Worm (Caenorhabditis elegans) whole organism, late embryonic: ENCODE results near the gene clk-2.

Experiments
- C08G9.2 ChIP-seq: sonication (generic microtip); optimal IDR thresholded peaks from 2 replicates; lab custom pipeline; 2016; ENCODE audit warnings: mild to moderate bottlenecking, missing genetic modification characterization, moderate library complexity, missing compliant biosample characterization
- C38D4.7 ChIP-seq: fragments of 200-800 bp; sonication (Bioruptor generic); optimal IDR thresholded peaks from 2 replicates; lab custom pipeline; 2018; ENCODE audit warnings: mild to moderate bottlenecking, missing genetic modification characterization, moderate library complexity, missing compliant biosample characterization
- F13H6.1 ChIP-seq: sonication (generic microtip); optimal IDR thresholded peaks from 2 replicates; lab custom pipeline; 2016; ENCODE audit warnings: missing genetic modification characterization, missing compliant biosample characterization
- K09A11.1 ChIP-seq: sonication (generic microtip); optimal IDR thresholded peaks from 2 replicates; lab custom pipeline; 2017; ENCODE audit warnings: antibody characterized with exemption, mild to moderate bottlenecking, missing genetic modification characterization, missing compliant biosample characterization; ENCODE audit not compliant: insufficient read depth
- T23F11.4 ChIP-seq: fragments of 200-800 bp; sonication (Bioruptor generic); optimal IDR thresholded peaks from 2 replicates; lab custom pipeline; 2018; ENCODE audit warnings: mild to moderate bottlenecking, missing genetic modification characterization, missing compliant biosample characterization
- Y22D7AL.16 ChIP-seq: sonication (generic microtip); optimal IDR thresholded peaks from 2 replicates; lab custom pipeline; 2016; ENCODE audit warnings: missing genetic modification characterization, missing compliant biosample characterization
- ahr-1 ChIP-seq: sonication (generic microtip); optimal IDR thresholded peaks from 2 replicates; lab custom pipeline; 2016; ENCODE audit warnings: missing genetic modification characterization, missing compliant biosample characterization
- ceh-19 ChIP-seq: fragments of 200-800 bp; sonication (Bioruptor generic); optimal IDR thresholded peaks from 2 replicates; lab custom pipeline; 2018; ENCODE audit warnings: mild to moderate bottlenecking, missing genetic modification characterization, missing compliant biosample characterization
- ceh-2 ChIP-seq: sonication (generic microtip); optimal IDR thresholded peaks from 2 replicates; lab custom pipeline; 2016; ENCODE audit warnings: missing genotype, missing genetic modification characterization, missing compliant biosample characterization
- ceh-22 ChIP-seq: sonication (generic microtip); optimal IDR thresholded peaks from 2 replicates; lab custom pipeline; 2017; ENCODE audit warnings: missing biosample characterization, missing genetic modification characterization
- ceh-24 ChIP-seq: sonication (generic microtip); optimal IDR thresholded peaks from 2 replicates; lab custom pipeline; 2016; ENCODE audit warnings: mild to moderate bottlenecking, missing genetic modification characterization, missing compliant biosample characterization
- ceh-30 ChIP-seq: fragments of 150-350 bp; optimal IDR thresholded peaks from 2 replicates; lab custom pipeline; 2014; ENCODE audit warnings: missing biosample characterization, missing genetic modification characterization
- ceh-31 ChIP-seq: sonication (generic microtip); optimal IDR thresholded peaks from 2 replicates; lab custom pipeline; 2016; ENCODE audit warnings: missing genetic modification characterization, missing compliant biosample characterization
- ceh-34 ChIP-seq: sonication (generic microtip); optimal IDR thresholded peaks from 2 replicates; lab custom pipeline; 2016; ENCODE audit warnings: mild to moderate bottlenecking, missing genetic modification characterization, missing compliant biosample characterization
- ceh-45 ChIP-seq: fragments of 200-800 bp; sonication (Bioruptor generic); IDR thresholded peaks from 2 replicates; pipeline ENCODE4 v1.3.6; 2022; ENCODE audit warnings: missing genetic modification reagents, missing genetic modification characterization, missing compliant biosample characterization
- che-1 ChIP-seq: sonication (generic microtip); optimal IDR thresholded peaks from 2 replicates; lab custom pipeline; 2016; ENCODE audit warnings: mild to moderate bottlenecking, missing genetic modification characterization, missing compliant biosample characterization
- dmd-4 ChIP-seq: sonication (generic microtip); optimal IDR thresholded peaks from 2 replicates; lab custom pipeline; 2016; ENCODE audit warnings: borderline replicate concordance, missing genetic modification characterization, missing compliant biosample characterization
- dve-1 ChIP-seq: sonication (generic microtip); optimal IDR thresholded peaks from 2 replicates; lab custom pipeline; 2017; ENCODE audit warnings: antibody characterized with exemption, mild to moderate bottlenecking, missing genetic modification characterization, missing compliant biosample characterization
- elt-2 ChIP-seq: sonication (generic microtip); optimal IDR thresholded peaks from 2 replicates; lab custom pipeline; 2016; ENCODE audit warnings: missing genetic modification reagents, missing genetic modification characterization, missing compliant biosample characterization
- elt-4 ChIP-seq: sonication (generic microtip); optimal IDR thresholded peaks from 2 replicates; lab custom pipeline; 2016; ENCODE audit warnings: missing genetic modification characterization, missing compliant biosample characterization
- ets-4 ChIP-seq: sonication (generic microtip); optimal IDR thresholded peaks from 2 replicates; lab custom pipeline; 2016; ENCODE audit warnings: missing genetic modification characterization, missing compliant biosample characterization
- eyg-1 ChIP-seq: sonication (generic microtip); optimal IDR thresholded peaks from 2 replicates; lab custom pipeline; 2016; ENCODE audit warnings: missing genotype, missing genetic modification characterization, missing compliant biosample characterization
- fax-1 ChIP-seq: sonication (generic microtip); optimal IDR thresholded peaks from 2 replicates; lab custom pipeline; 2016; ENCODE audit warnings: missing genotype, missing genetic modification characterization, missing compliant biosample characterization
- fkh-10 ChIP-seq: fragments of 150-350 bp; optimal IDR thresholded peaks from 2 replicates; lab custom pipeline; 2014; ENCODE audit warnings: missing biosample characterization, missing genetic modification reagents, missing genetic modification characterization
- fkh-6 ChIP-seq: sonication (generic microtip); optimal IDR thresholded peaks from 2 replicates; lab custom pipeline; 2016; ENCODE audit warnings: missing genetic modification characterization, missing compliant biosample characterization
- gmeb-2 ChIP-seq: sonication (generic microtip); optimal IDR thresholded peaks from 2 replicates; lab custom pipeline; 2016; ENCODE audit warnings: missing genetic modification characterization, inconsistent platforms, missing compliant biosample characterization
- hlh-15 ChIP-seq: sonication (generic microtip); optimal IDR thresholded peaks from 2 replicates; lab custom pipeline; 2016; ENCODE audit warnings: missing genetic modification characterization, missing compliant biosample characterization
- lin-11 ChIP-seq: fragments of 200-800 bp; sonication (Bioruptor generic); optimal IDR thresholded peaks from 2 replicates; lab custom pipeline; 2018; ENCODE audit warnings: mild to moderate bottlenecking, missing genetic modification characterization, missing compliant biosample characterization
- madf-2 ChIP-seq: sonication (generic microtip); optimal IDR thresholded peaks from 2 replicates; lab custom pipeline; 2017; ENCODE audit warnings: missing genetic modification characterization, missing compliant biosample characterization
- mec-3 ChIP-seq: sonication (generic microtip); optimal IDR thresholded peaks from 2 replicates; lab custom pipeline; 2016; ENCODE audit warnings: borderline replicate concordance, missing genetic modification characterization, missing compliant biosample characterization
- npax-4 ChIP-seq: sonication (generic microtip); optimal IDR thresholded peaks from 2 replicates; lab custom pipeline; 2016; ENCODE audit warnings: missing genetic modification characterization, missing compliant biosample characterization
- pag-3 ChIP-seq: sonication (generic microtip); optimal IDR thresholded peaks from 2 replicates; lab custom pipeline; 2016; ENCODE audit warnings: missing compliant biosample characterization, missing genetic modification characterization, borderline replicate concordance
- pax-1 ChIP-seq: fragments of 150-350 bp; optimal IDR thresholded peaks from 2 replicates; lab custom pipeline; 2014; ENCODE audit warnings: missing biosample characterization, missing genetic modification characterization
- pha-2 ChIP-seq: sonication (generic microtip); optimal IDR thresholded peaks from 2 replicates; lab custom pipeline; 2017; ENCODE audit warnings: mild to moderate bottlenecking, missing genetic modification characterization, missing compliant biosample characterization
- pha-4 ChIP-seq: fragments of 150-350 bp; optimal IDR thresholded peaks from 2 replicates; lab custom pipeline; 2018; ENCODE audit warnings: missing biosample characterization, missing genetic modification reagents, missing genetic modification characterization
- ref-2 ChIP-seq: sonication (generic microtip); optimal IDR thresholded peaks from 2 replicates; lab custom pipeline; 2016; ENCODE audit warnings: missing genetic modification characterization, missing compliant biosample characterization
- rnt-1 ChIP-seq: sonication (generic microtip); optimal IDR thresholded peaks from 2 replicates; lab custom pipeline; 2016; ENCODE audit warnings: missing genetic modification characterization, missing compliant biosample characterization
- sdc-2 ChIP-seq: sonication (generic microtip); optimal IDR thresholded peaks from 2 replicates; lab custom pipeline; 2016; ENCODE audit warnings: missing genotype, missing genetic modification characterization, missing compliant biosample characterization
- sox-2 ChIP-seq: fragments of 200-800 bp; sonication (Bioruptor generic); IDR thresholded peaks from 2 replicates; pipeline ENCODE4 v1.3.6; 2022; ENCODE audit warnings: missing genetic modification reagents, missing genetic modification characterization, missing compliant biosample characterization
- syd-9 ChIP-seq: sonication (generic microtip); optimal IDR thresholded peaks from 2 replicates; lab custom pipeline; 2016; ENCODE audit warnings: mild to moderate bottlenecking, missing genetic modification characterization, moderate library complexity, missing compliant biosample characterization
- unc-55 ChIP-seq: sonication (generic microtip); optimal IDR thresholded peaks from 2 replicates; lab custom pipeline; 2017; ENCODE audit warnings: missing biosample characterization, missing genetic modification reagents, missing genetic modification characterization
- unc-86 ChIP-seq: sonication (generic microtip); optimal IDR thresholded peaks from 2 replicates; lab custom pipeline; 2016; ENCODE audit warnings: missing genetic modification characterization, missing compliant biosample characterization
- zip-5 ChIP-seq: sonication (generic microtip); optimal IDR thresholded peaks from 2 replicates; lab custom pipeline; 2016; ENCODE audit warnings: missing genetic modification characterization, missing compliant biosample characterization
- ztf-16 ChIP-seq: sonication (generic microtip); optimal IDR thresholded peaks from 2 replicates; lab custom pipeline; 2017; ENCODE audit warnings: missing genetic modification characterization, missing compliant biosample characterization

Gene clk-2

ce11 chrIII:7520672-7521071 is 2.3 kb upstream of the clk-2 start, which contains the start of the genes cux-7 and C07H6.2 (continued):
- TF ChIP-seq mec-3 (tag; lab: Kevin White, UChicago) (peak; percentile 96), Y22D7AL.16 (tag; lab: Kevin White, UChicago) (peak; percentile 27), fkh-6 (tag; lab: Kevin White, UChicago) (peak; percentile 87), ceh-22 (tag; lab: Kevin White, UChicago) (no peak), T23F11.4 (GFP tag; lab: Kevin White, UChicago) (no peak), hlh-15 (peak; percentile 62), elt-4 (tag; lab: Kevin White, UChicago) (no peak), elt-2 (peak; percentile 90), ceh-19 (peak; percentile 62), pha-4 (tag; lab: Kevin White, UChicago) (no peak), rnt-1 (tag; lab: Kevin White, UChicago) (peak; percentile 97), ceh-2 (tag; lab: Kevin White, UChicago) (peak; percentile 99), unc-55 (GFP tag; lab: Kevin White, UChicago) (peak; percentile 13), ztf-16 (peak; percentile 65), ahr-1 (tag; lab: Kevin White, UChicago) (peak; percentile 90), fkh-10 (GFP tag; lab: Kevin White, UChicago) (no peak), C38D4.7 (GFP tag; lab: Kevin White, UChicago) (no peak), ceh-30 (tag; lab: Kevin White, UChicago) (no peak), F13H6.1 (peak; percentile 94), lin-11 (tag; lab: Kevin White, UChicago) (no peak), K09A11.1 (tag; lab: Kevin White, UChicago) (no peak), ceh-45 (no peak), sdc-2 (peak; percentile 55), che-1 (tag; lab: Kevin White, UChicago) (no peak), ceh-31 (tag; lab: Kevin White, UChicago) (peak; percentile 99), ceh-34 (no peak), zip-5 (peak; percentile 96), pax-1 (no peak), pag-3 (peak; percentile 26), ref-2 (tag; lab: Kevin White, UChicago) (peak; percentile 97), eyg-1 (tag; lab: Kevin White, UChicago) (peak; percentile 85), gmeb-2 (tag; lab: Kevin White, UChicago) (peak; percentile 3), sox-2 (GFP tag; lab: Robert Waterston, UW) (no peak), unc-86 (tag; lab: Kevin White, UChicago) (peak; percentile 35), C08G9.2 (tag; lab: Kevin White, UChicago) (peak; percentile 100), dmd-4 (tag; lab: Kevin White, UChicago) (peak; percentile 67), ceh-24 (no peak), madf-2 (peak; percentile 11), pha-2 (no peak), npax-4 (tag; lab: Kevin White, UChicago) (no peak), ets-4 (tag; lab: Kevin White, UChicago) (peak; percentile 99)

DNA sequence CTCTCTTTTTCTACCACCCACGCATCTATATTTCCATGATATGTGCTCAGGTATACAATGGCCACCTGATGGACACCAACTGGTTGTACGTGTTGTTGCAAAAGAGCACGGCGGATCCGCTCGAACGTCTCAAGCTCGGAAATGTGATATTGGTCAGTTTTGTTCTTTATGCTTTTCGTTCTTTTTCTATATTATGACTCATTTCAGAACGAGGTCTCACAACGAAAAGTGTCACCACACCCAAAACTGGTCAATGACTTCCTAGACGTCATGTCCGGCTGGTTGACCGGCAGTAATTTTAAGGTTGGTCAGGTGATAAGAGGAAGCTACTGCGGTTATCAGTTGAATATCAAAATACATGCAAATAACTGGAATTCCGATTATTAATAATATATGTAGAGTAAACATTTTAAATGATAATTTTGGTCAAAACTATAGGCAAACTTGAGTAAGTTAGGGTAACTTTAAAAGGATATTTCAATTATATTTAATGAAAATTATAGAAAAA is 10.1 kb downstream of the clk-2 start, which contains the start of gene cls-1:
Gene cls-1 (plus strand): TSS at position 51 of the 508 bp plus-strand sequence.
- TF ChIP-seq K09A11.1 (tag; lab: Kevin White, UChicago) (no peak), ceh-45 (no peak), T23F11.4 (GFP tag; lab: Kevin White, UChicago) (no peak), syd-9 (tag; lab: Kevin White, UChicago) (no peak), lin-11 (tag; lab: Kevin White, UChicago) (no peak), C38D4.7 (GFP tag; lab: Kevin White, UChicago) (no peak), madf-2 (no peak), unc-55 (GFP tag; lab: Kevin White, UChicago) (no peak), ceh-31 (tag; lab: Kevin White, UChicago) (no peak), Y22D7AL.16 (tag; lab: Kevin White, UChicago) (no peak), dve-1 (no peak), mec-3 (tag; lab: Kevin White, UChicago) (no peak), ceh-19 (no peak), ceh-24 (no peak), gmeb-2 (tag; lab: Kevin White, UChicago) (no peak), fax-1 (tag; lab: Kevin White, UChicago) (no peak)
- TF ChIP-seq, all 69 proteins: peak for 0
